Worm (Caenorhabditis elegans) whole organism, early embryonic: ENCODE measurements around the gene srh-184.

Experiments
- ceh-36 ChIP-seq: sonication (generic microtip); optimal IDR thresholded peaks from 2 replicates; lab custom pipeline; 2016; ENCODE audit warnings: missing genetic modification characterization, inconsistent platforms, missing compliant biosample characterization
- hmg-4 ChIP-seq: fragments of 200-800 bp; sonication (Bioruptor generic); optimal IDR thresholded peaks from 2 replicates; lab custom pipeline; 2018; ENCODE audit warnings: mild to moderate bottlenecking, missing genetic modification characterization, missing compliant biosample characterization

DNA sequence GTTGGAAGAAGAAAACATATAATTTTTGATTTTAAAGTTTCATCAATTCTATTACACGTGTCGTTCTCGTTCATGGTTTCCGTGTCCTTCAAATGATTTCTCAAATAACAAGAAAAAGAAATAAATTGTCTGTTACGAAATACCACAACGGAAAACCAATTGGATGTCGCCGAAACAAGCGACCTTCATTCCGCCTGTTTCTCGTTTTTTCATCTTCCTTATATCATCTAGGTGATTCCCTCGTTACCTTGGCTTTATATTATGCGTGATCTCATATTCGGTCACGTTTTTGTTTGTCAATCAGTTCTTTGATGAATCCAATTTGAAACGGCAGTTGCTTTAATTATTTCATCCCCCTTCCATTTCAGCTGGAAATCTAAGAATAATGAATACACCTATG, 40.9 kb downstream of the srh-184 start:
- TF ChIP-seq hmg-4 (GFP tag; lab: Kevin White, UChicago) (no peak), ceh-36 (tag; lab: Kevin White, UChicago) (no peak)
